Fruit fly (Drosophila melanogaster): Measurements from ENCODE around the gene CG15269.

CG15269 gene

dm6 chr2L:15060580-15061005, 48.6 kb upstream of the CG15269 start, which contains the start of gene TfIIS (continued):
- no peak for TF ChIP-seq CkIIα-i1 (GFP tag; IDR thresholded peaks at IDR 0.05)
- no peak for TF ChIP-seq CG6272 (GFP tag; IDR thresholded peaks at IDR 0.05)
- TF ChIP-seq trh (GFP tag; optimal IDR thresholded peaks at IDR 0.05) = no peak
- TF ChIP-seq CG11723 (GFP tag; optimal IDR thresholded peaks at IDR 0.05) = no peak
- no peak for TF ChIP-seq CG17361 (GFP tag; IDR thresholded peaks at IDR 0.05)
- peak; percentile 33; the same call in 1 of the 2 replicates for TF ChIP-seq hbn (GFP tag; IDR thresholded peaks at IDR 0.05; ENCODE audit: partially characterized antibody)
- TF ChIP-seq Fer1 (GFP tag; optimal IDR thresholded peaks at IDR 0.05) = no peak
- TF ChIP-seq CG12744 (GFP tag; optimal IDR thresholded peaks at IDR 0.05) = peak; percentile 8
- no peak for TF ChIP-seq CG4730 (GFP tag; IDR thresholded peaks at IDR 0.05)
- no peak for TF ChIP-seq Bteb2 (GFP tag; optimal IDR thresholded peaks at IDR 0.05)
- TF ChIP-seq CG3281 (GFP tag; optimal IDR thresholded peaks at IDR 0.05) = no peak
- no peak for TF ChIP-seq cas (GFP tag; IDR thresholded peaks at IDR 0.05)
- TF ChIP-seq CG13624 (GFP tag; optimal IDR thresholded peaks at IDR 0.05) = no peak
- peak; percentile 86 for TF ChIP-seq pita (GFP tag; optimal IDR thresholded peaks at IDR 0.05)
- peak in 1 of 3 experiments; percentile 52 for TF ChIP-seq Stat92E (GFP tag; optimal IDR thresholded peaks at IDR 0.05)
- no peak for TF ChIP-seq hb (GFP tag; IDR thresholded peaks at IDR 0.05; ENCODE audit: partially characterized antibody)
- TF ChIP-seq CG9215 (GFP tag; IDR thresholded peaks at IDR 0.05) = no peak
- TF ChIP-seq Camta (GFP tag; optimal IDR thresholded peaks at IDR 0.05) = no peak
- no peak for TF ChIP-seq CG11560 (tag; IDR thresholded peaks at IDR 0.05)
- no peak for TF ChIP-seq CG1024 (GFP tag; IDR thresholded peaks at IDR 0.05)
- no peak for TF ChIP-seq corto (GFP tag; optimal IDR thresholded peaks at IDR 0.05)
- no peak for TF ChIP-seq ash1 (GFP tag; optimal IDR thresholded peaks at IDR 0.05)
- no peak for TF ChIP-seq odd (GFP tag; optimal IDR thresholded peaks at IDR 0.05)
- TF ChIP-seq eyg (GFP tag; optimal IDR thresholded peaks at IDR 0.05) = no peak
- no peak for TF ChIP-seq CG7928 (GFP tag; optimal IDR thresholded peaks at IDR 0.05)
- TF ChIP-seq CG7839 (tag; optimal IDR thresholded peaks at IDR 0.05) = peak; percentile 16
- no peak for TF ChIP-seq CG8924 (tag; optimal IDR thresholded peaks at IDR 0.05)
- no peak for TF ChIP-seq Hr3 (GFP tag; optimal IDR thresholded peaks at IDR 0.05)
- no peak for TF ChIP-seq CG12104 (GFP tag; optimal IDR thresholded peaks at IDR 0.05)
- TF ChIP-seq Dbx (GFP tag; IDR thresholded peaks at IDR 0.05) = 0 out of 3 replicates have a peak, but pooled peaks have one; percentile 12
- no peak for TF ChIP-seq Dip3 (GFP tag; optimal IDR thresholded peaks at IDR 0.05)
- TF ChIP-seq br (optimal IDR thresholded peaks at IDR 0.05) = no peak
- TF ChIP-seq CG7786 (GFP tag; optimal IDR thresholded peaks at IDR 0.05) = peak; percentile 18
- TF ChIP-seq CG18476 (GFP tag; optimal IDR thresholded peaks at IDR 0.05) = no peak
- TF ChIP-seq CG9609 (GFP tag; optimal IDR thresholded peaks at IDR 0.05) = no peak
- no peak for TF ChIP-seq CG18619 (GFP tag; optimal IDR thresholded peaks at IDR 0.05)
- TF ChIP-seq CG12769 (tag; optimal IDR thresholded peaks at IDR 0.05) = peak; percentile 59
- TF ChIP-seq esg (GFP tag; conservative IDR thresholded peaks at IDR 0.05) = no peak
- TF ChIP-seq Poxn (GFP tag; IDR thresholded peaks at IDR 0.05) = no peak
- TF ChIP-seq Meics (GFP tag; optimal IDR thresholded peaks at IDR 0.05) = no peak
- peak; percentile 54; the same call in 2 of the 3 replicates for TF ChIP-seq CG34422 (GFP tag; IDR thresholded peaks at IDR 0.05)
- TF ChIP-seq CG9817 (tag; optimal IDR thresholded peaks at IDR 0.05) = no peak
- no peak for TF ChIP-seq ato (GFP tag; IDR thresholded peaks at IDR 0.05; ENCODE audit: partially characterized antibody)
- no peak for TF ChIP-seq CG6654 (GFP tag; optimal IDR thresholded peaks at IDR 0.05)
- no peak for TF ChIP-seq vfl (GFP tag; optimal IDR thresholded peaks at IDR 0.05)
- TF ChIP-seq ase (GFP tag; IDR thresholded peaks at IDR 0.05) = no peak
- no peak for TF ChIP-seq ems (GFP tag; optimal IDR thresholded peaks at IDR 0.05)
- peak; percentile 74 for TF ChIP-seq Dp (GFP tag; optimal IDR thresholded peaks at IDR 0.05)
- TF ChIP-seq prd (optimal IDR thresholded peaks at IDR 0.05) = no peak
- no peak for TF ChIP-seq prd (GFP tag; IDR thresholded peaks at IDR 0.05)
- no peak for TF ChIP-seq CG6683 (GFP tag; optimal IDR thresholded peaks at IDR 0.05)
- TF ChIP-seq pan (optimal IDR thresholded peaks at IDR 0.05) = no peak
- no peak for TF ChIP-seq pan (GFP tag; optimal IDR thresholded peaks at IDR 0.05 in 1 of 2, IDR thresholded peaks at IDR 0.05 in 1 of 2)
